Worm (Caenorhabditis elegans): ENCODE data around the gene rps-11.

Gene rps-11

DNA sequence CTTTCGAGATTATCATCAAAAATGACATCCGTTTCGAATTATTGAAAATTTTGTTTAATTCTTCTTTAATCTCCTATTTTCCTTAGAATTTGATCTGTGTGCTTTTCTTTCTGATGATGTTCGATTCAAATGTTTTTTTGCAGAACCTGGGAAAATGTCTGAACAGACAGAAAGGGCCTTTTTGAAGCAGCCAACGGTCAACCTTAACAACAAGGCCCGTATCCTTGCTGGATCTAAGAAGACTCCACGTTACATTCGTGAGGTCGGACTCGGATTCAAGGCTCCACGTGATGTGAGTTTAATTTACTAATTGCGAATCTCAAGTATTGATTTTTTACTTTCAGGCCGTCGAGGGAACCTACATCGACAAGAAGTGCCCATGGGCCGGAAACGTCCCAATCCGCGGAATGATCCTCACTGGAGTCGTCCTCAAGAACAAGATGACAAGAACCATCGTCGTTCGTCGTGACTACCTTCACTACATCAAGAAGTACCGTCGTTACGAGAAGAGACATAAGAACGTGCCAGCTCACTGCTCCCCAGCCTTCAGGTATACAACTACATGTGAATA lies at the start of gene rps-11:
rps-11 (plus strand) TSS at position 144 of the 571 bp plus-strand sequence.
- TF ChIP-seq lin-39 (tag; optimal IDR thresholded peaks at IDR 0.05) (no peak), crh-2 (tag; optimal IDR thresholded peaks at IDR 0.05) (no peak), nhr-129 (tag; optimal IDR thresholded peaks at IDR 0.05) (no peak), lin-13 (GFP tag; optimal IDR thresholded peaks at IDR 0.05) (no peak), ama-1 (optimal IDR thresholded peaks at IDR 0.05) (no peak), nhr-12 (tag; optimal IDR thresholded peaks at IDR 0.05) (no peak), nhr-21 (tag; optimal IDR thresholded peaks at IDR 0.05) (no peak), aly-2 (tag; optimal IDR thresholded peaks at IDR 0.05) (no peak), mdl-1 (tag; optimal IDR thresholded peaks at IDR 0.05) (no peak), zag-1 (tag; optimal IDR thresholded peaks at IDR 0.05) (no peak), nhr-11 (tag; optimal IDR thresholded peaks at IDR 0.05) (no peak)

DNA sequence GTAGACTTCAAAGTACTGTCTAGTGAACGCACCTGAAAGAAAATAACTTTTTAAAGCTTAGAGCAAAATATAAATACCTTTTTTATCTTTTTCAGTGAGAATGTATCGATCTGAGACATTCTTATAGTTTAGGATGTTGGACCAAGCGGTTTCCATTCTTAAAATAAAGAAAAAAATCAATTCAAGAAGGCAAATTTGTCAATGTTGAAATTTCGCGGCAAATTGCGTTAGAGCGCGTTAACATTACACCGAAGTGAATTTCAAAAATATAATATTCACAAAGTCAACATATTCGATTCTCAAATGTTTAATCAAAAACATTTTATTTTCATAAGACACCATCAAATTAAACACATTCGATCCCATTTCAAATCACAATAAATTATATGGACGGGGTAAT lies 40.8 kb upstream of the rps-11 start, which contains the start of gene F12F6.7:
F12F6.7 (minus strand) TSS at position 157 of the 400 bp plus-strand sequence.
- peak; percentile 9 for TF ChIP-seq nhr-21 (tag; optimal IDR thresholded peaks at IDR 0.05)
- no peak for TF ChIP-seq elt-3 (tag; optimal IDR thresholded peaks at IDR 0.05)

DNA sequence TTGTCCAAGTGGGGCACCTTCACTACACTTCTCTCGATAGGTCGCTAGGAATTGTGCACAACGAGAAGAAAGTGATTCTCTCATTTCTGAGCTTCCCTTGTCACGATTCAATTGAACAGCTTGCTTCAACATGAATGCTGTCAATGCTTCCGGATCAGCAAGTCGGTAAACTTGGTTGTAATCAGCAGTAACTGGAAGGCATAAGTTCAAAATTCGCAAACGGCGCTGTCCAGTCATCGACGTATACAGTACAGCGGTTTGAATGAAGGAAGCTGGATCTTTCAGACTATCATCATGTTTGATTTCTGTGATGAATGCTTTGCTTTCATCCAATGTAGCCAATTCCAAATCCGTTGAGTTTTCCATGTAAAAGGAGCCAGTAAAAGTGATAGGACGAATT lies 39.4 kb upstream of the rps-11 start:
- no peak for TF ChIP-seq unc-55 (GFP tag; optimal IDR thresholded peaks at IDR 0.05)
- TF ChIP-seq nhr-11 (tag; optimal IDR thresholded peaks at IDR 0.05): no peak
- TF ChIP-seq nhr-6 (tag; optimal IDR thresholded peaks at IDR 0.05): no peak
- TF ChIP-seq snpc-4 (tag; optimal IDR thresholded peaks at IDR 0.05): no peak
- TF ChIP-seq ztf-11 (tag; optimal IDR thresholded peaks at IDR 0.05): no peak
- no peak for TF ChIP-seq mab-5 (tag; optimal IDR thresholded peaks at IDR 0.05)
- no peak for TF ChIP-seq mdl-1 (tag; optimal IDR thresholded peaks at IDR 0.05)
- TF ChIP-seq blmp-1 (tag; optimal IDR thresholded peaks at IDR 0.05; ENCODE audit: insufficient read depth): no peak
- no peak for TF ChIP-seq nhr-10 (tag; optimal IDR thresholded peaks at IDR 0.05)
- TF ChIP-seq unc-62 (GFP tag; optimal IDR thresholded peaks at IDR 0.05): no peak
- TF ChIP-seq nhr-25 (tag; optimal IDR thresholded peaks at IDR 0.05): no peak
- no peak for TF ChIP-seq Y55F3AM.14 (GFP tag; optimal IDR thresholded peaks at IDR 0.05)
- no peak for TF ChIP-seq ztf-4 (tag; optimal IDR thresholded peaks at IDR 0.05)
- no peak for TF ChIP-seq sma-3 (GFP tag; optimal IDR thresholded peaks at IDR 0.05)

ce11 chrIV:11565022-11565421 lies 37.4 kb upstream of the rps-11 start:
- no peak for TF ChIP-seq sem-4 (tag; optimal IDR thresholded peaks at IDR 0.05)
- TF ChIP-seq ztf-11 (tag; optimal IDR thresholded peaks at IDR 0.05): no peak
- no peak for TF ChIP-seq R02D3.7 (tag; optimal IDR thresholded peaks at IDR 0.05)
- no peak for TF ChIP-seq snpc-4 (tag; optimal IDR thresholded peaks at IDR 0.05)
- TF ChIP-seq peb-1 (tag; optimal IDR thresholded peaks at IDR 0.05): no peak
- no peak for TF ChIP-seq gmeb-1 (tag; optimal IDR thresholded peaks at IDR 0.05)
- no peak for TF ChIP-seq nhr-11 (tag; optimal IDR thresholded peaks at IDR 0.05)
- no peak for TF ChIP-seq skn-1 (tag; optimal IDR thresholded peaks at IDR 0.05)
- TF ChIP-seq blmp-1 (tag; optimal IDR thresholded peaks at IDR 0.05; ENCODE audit: insufficient read depth): no peak
- TF ChIP-seq lin-39 (tag; optimal IDR thresholded peaks at IDR 0.05): no peak
- no peak for TF ChIP-seq elt-1 (tag; optimal IDR thresholded peaks at IDR 0.05)
- TF ChIP-seq Y55F3AM.14 (GFP tag; optimal IDR thresholded peaks at IDR 0.05): no peak
- TF ChIP-seq unc-62 (GFP tag; optimal IDR thresholded peaks at IDR 0.05): no peak
- no peak for TF ChIP-seq nhr-25 (tag; optimal IDR thresholded peaks at IDR 0.05)

DNA sequence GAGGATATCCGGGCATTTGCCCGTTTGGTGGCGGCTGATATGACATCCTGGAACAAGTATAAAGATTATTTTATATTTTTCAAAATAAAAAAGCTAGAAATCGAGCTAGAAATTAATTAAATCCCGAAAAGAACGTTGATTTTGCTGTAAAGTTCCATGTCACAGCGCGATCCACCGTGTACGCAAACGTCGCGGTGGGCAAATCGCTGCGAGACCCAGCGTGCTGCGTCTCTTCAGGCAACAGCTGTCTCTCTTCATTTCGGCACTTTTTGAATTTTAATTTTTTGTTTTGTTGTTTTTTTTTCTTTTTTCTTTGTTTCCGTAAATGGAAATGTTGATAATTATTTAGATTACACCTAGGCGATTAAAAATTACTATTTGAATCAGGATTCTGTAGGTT lies 36.3 kb upstream of the rps-11 start, which contains the start of gene sec-24.1:
sec-24.1 (minus strand) TSS at position 49 of the 400 bp plus-strand sequence.
- no peak for TF ChIP-seq zag-1 (tag; optimal IDR thresholded peaks at IDR 0.05)
- no peak for TF ChIP-seq skn-1 (tag; optimal IDR thresholded peaks at IDR 0.05)
- TF ChIP-seq egl-27 (tag; optimal IDR thresholded peaks at IDR 0.05): peak; percentile 47
- TF ChIP-seq gmeb-1 (tag; optimal IDR thresholded peaks at IDR 0.05): peak; percentile 96
- TF ChIP-seq nhr-10 (tag; optimal IDR thresholded peaks at IDR 0.05): no peak
- peak; percentile 78 for TF ChIP-seq nhr-129 (tag; optimal IDR thresholded peaks at IDR 0.05)
- no peak for TF ChIP-seq Y55F3AM.14 (GFP tag; optimal IDR thresholded peaks at IDR 0.05)
- peak; percentile 88 for TF ChIP-seq C34F6.9 (tag; optimal IDR thresholded peaks at IDR 0.05)
- peak; percentile 68 for TF ChIP-seq fos-1 (tag; optimal IDR thresholded peaks at IDR 0.05)
- peak; percentile 87 for TF ChIP-seq lin-13 (GFP tag; optimal IDR thresholded peaks at IDR 0.05)
- TF ChIP-seq blmp-1 (tag; optimal IDR thresholded peaks at IDR 0.05; ENCODE audit: insufficient read depth): peak; percentile 65
- TF ChIP-seq nhr-77 (tag; optimal IDR thresholded peaks at IDR 0.05): no peak
- peak; percentile 83 for TF ChIP-seq mab-5 (tag; optimal IDR thresholded peaks at IDR 0.05)
- TF ChIP-seq nhr-21 (tag; optimal IDR thresholded peaks at IDR 0.05): peak; percentile 88
- TF ChIP-seq nhr-25 (tag; optimal IDR thresholded peaks at IDR 0.05): peak; percentile 92
- peak; percentile 60 for TF ChIP-seq R02D3.7 (tag; optimal IDR thresholded peaks at IDR 0.05)
- peak; percentile 84 for TF ChIP-seq ztf-4 (tag; optimal IDR thresholded peaks at IDR 0.05)
- no peak for TF ChIP-seq unc-39 (tag; optimal IDR thresholded peaks at IDR 0.05)
- peak; percentile 85 for TF ChIP-seq ceh-16 (tag; optimal IDR thresholded peaks at IDR 0.05)
- peak; percentile 94 for TF ChIP-seq sma-9 (GFP tag; optimal IDR thresholded peaks at IDR 0.05)
- no peak for TF ChIP-seq sma-9 (tag; optimal IDR thresholded peaks at IDR 0.05)
- peak; percentile 63 for TF ChIP-seq nhr-237 (tag; optimal IDR thresholded peaks at IDR 0.05)
- TF ChIP-seq mbf-1 (tag; optimal IDR thresholded peaks at IDR 0.05): no peak
- peak; percentile 63 for TF ChIP-seq snpc-4 (tag; optimal IDR thresholded peaks at IDR 0.05)
- TF ChIP-seq elt-3 (tag; optimal IDR thresholded peaks at IDR 0.05): no peak
- peak; percentile 75 for TF ChIP-seq ZK546.5 (tag; optimal IDR thresholded peaks at IDR 0.05)
- TF ChIP-seq sem-4 (tag; optimal IDR thresholded peaks at IDR 0.05): peak; percentile 88
- TF ChIP-seq ztf-1 (GFP tag; conservative IDR thresholded peaks at IDR 0.05): no peak
- TF ChIP-seq crh-2 (tag; optimal IDR thresholded peaks at IDR 0.05): peak; percentile 95
- peak; percentile 86 for TF ChIP-seq lin-11 (tag; optimal IDR thresholded peaks at IDR 0.05)
- peak; percentile 92 for TF ChIP-seq sma-3 (GFP tag; optimal IDR thresholded peaks at IDR 0.05)
